Worm (Caenorhabditis elegans): ENCODE measurements around the gene T10D4.19.
A peak's percentile ranks its signal among the peaks of the same experiment; 100 is the strongest.
"Not testable (repeated sequence)": the region's sequence is repeated elsewhere in the genome, so short reads cannot be mapped to it uniquely, and the experiment has no call there.

T10D4.19 gene

DNA sequence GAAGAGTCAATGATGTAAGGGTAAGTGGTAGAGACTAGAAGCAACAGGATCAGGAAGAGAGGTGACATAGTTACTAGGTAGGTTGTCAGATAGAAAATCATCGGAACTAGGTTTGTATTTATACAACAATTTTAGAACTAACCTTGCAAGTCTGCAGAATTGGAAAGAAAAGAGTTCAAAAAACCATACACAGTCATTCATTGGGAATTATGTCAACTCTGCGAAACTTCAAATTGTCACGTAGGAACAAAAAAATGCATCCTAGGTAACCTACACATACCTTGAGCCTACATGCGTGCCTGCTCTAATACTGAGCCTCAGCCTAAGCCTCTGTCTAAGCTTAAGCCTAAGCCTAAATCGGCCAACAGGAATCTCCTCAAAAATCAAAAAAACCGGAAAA is 25.4 kb upstream of the T10D4.19 start, which contains the start of gene ins-19:
TSS of gene ins-19 (minus strand) at position 101 of the 400 bp plus-strand sequence.
- TF ChIP-seq fax-1 (tag; optimal IDR thresholded peaks at IDR 0.05) (no peak), pat-9 (tag; optimal IDR thresholded peaks at IDR 0.05) (no peak), ceh-9 (tag; optimal IDR thresholded peaks at IDR 0.05) (no peak), ceh-31 (tag; optimal IDR thresholded peaks at IDR 0.05) (no peak), tbx-7 (tag; optimal IDR thresholded peaks at IDR 0.05) (no peak), Y22D7AL.16 (tag; optimal IDR thresholded peaks at IDR 0.05) (no peak), sdc-2 (tag; optimal IDR thresholded peaks at IDR 0.05) (no peak), ceh-34 (tag; optimal IDR thresholded peaks at IDR 0.05) (no peak), npax-4 (tag; optimal IDR thresholded peaks at IDR 0.05) (no peak), madf-2 (tag; optimal IDR thresholded peaks at IDR 0.05) (no peak), ceh-22 (tag; optimal IDR thresholded peaks at IDR 0.05) (no peak)

DNA sequence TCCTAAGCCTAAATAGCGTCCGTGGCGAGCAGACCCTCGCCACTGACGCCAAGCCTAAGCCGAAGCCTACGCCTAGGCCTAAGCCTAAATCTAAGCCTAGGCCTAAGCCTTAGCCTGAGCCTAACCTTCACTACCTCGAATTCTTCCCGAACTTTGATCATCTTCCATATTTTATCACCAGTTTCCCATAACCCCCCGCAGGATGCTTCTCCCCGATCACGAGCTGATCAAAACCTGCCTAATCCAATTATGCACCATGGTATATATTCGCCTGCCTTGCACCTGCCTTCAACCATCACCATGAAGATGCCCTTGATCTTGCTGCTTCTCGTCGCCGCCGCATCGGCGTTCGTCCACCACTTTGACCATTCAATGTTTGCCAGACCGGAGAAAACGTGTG is 25.0 kb upstream of the T10D4.19 start, which contains the start of gene ins-31:
TSS of gene ins-31 (plus strand) at position 301 of the 400 bp plus-strand sequence.
- not testable (repeated sequence) for TF ChIP-seq elt-2, npax-4, ceh-31 (tag; optimal IDR thresholded peaks at IDR 0.05)

DNA sequence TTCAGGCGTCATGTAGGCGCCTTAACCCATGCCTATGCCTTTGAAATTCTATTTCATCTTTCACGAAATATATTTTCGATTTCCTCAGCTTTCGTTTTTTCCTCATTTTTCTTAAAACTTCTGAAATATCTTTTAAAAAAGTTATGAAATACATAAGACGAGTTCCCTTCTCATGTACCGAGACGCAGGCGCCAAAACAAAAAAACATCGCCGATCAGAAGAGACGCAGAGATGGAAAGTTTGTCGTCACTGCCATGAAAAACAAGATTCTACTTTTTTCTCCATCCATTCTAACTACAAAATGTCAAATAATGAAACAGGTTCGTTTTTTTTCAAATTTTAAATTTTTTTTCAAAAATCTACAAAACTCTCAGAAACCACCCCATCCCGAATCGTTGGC is 22.7 kb upstream of the T10D4.19 start, which contains the start of gene chil-24:
TSS of gene chil-24 (plus strand) at position 156 of the 400 bp plus-strand sequence.
- TF ChIP-seq elt-4 (tag; optimal IDR thresholded peaks at IDR 0.05) (no peak), ceh-18 (tag; optimal IDR thresholded peaks at IDR 0.05) (no peak), hlh-6 (tag; optimal IDR thresholded peaks at IDR 0.05) (no peak), ceh-31 (tag; optimal IDR thresholded peaks at IDR 0.05) (no peak), K02D7.2 (tag; optimal IDR thresholded peaks at IDR 0.05) (no peak), ceh-6 (GFP tag; optimal IDR thresholded peaks at IDR 0.05) (no peak), che-1 (tag; optimal IDR thresholded peaks at IDR 0.05) (no peak)

DNA sequence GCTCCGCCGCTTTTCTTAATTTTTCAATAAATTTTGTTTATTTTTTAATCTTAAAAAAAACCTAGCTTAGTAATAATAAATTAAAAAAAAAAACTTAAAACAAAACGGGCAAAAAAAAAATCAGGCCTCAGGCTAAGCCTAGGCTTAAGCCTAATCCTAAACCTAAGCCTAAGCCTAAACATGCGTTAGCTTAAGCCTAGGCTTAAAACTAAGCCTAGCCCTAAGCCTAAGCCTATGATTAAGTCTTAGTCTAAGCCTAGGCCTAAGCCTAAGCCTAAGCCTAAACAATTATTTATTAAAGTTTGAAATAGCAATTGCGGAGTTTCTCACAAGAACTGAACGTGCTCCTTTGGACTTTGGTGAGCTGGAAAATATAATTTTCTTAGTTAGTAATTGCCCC is 16.4 kb upstream of the T10D4.19 start:
- TF ChIP-seq dve-1 (tag; optimal IDR thresholded peaks at IDR 0.05) (peak; percentile 63), fkh-10 (GFP tag; optimal IDR thresholded peaks at IDR 0.05) (no peak), syd-9 (tag; optimal IDR thresholded peaks at IDR 0.05) (no peak)

DNA sequence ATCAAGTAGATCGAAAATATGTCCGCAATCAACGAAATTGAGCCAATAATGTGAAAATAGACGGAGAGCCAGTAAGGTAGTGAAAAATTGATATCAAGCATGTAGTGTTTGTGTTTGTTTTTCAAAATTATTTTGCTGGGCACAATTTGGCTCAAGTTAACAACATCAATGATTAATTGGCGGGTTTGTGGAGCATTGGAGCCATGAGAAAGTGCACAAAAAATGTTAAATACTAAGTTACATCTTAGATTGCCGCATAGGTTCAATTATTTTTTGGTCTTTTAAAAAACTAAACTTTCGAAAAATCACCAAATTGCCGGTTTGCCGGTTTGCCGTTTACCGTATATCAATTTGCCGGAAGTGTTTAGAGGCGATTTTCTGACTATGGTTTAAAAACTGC is 13.9 kb upstream of the T10D4.19 start, which contains the start of gene sri-54:
TSS of gene sri-54 (minus strand) at position 101 of the 400 bp plus-strand sequence.
- TF ChIP-seq nfya-1 (tag; optimal IDR thresholded peaks at IDR 0.05) (no peak), pha-2 (tag; optimal IDR thresholded peaks at IDR 0.05) (no peak), ceh-24 (tag; optimal IDR thresholded peaks at IDR 0.05) (no peak), pha-4 (tag; optimal IDR thresholded peaks at IDR 0.05) (no peak), syd-9 (tag; optimal IDR thresholded peaks at IDR 0.05) (no peak), pat-9 (tag; optimal IDR thresholded peaks at IDR 0.05) (no peak), nhr-11 (tag; optimal IDR thresholded peaks at IDR 0.05) (no peak), pqm-1 (tag; optimal IDR thresholded peaks at IDR 0.05) (no peak)

DNA sequence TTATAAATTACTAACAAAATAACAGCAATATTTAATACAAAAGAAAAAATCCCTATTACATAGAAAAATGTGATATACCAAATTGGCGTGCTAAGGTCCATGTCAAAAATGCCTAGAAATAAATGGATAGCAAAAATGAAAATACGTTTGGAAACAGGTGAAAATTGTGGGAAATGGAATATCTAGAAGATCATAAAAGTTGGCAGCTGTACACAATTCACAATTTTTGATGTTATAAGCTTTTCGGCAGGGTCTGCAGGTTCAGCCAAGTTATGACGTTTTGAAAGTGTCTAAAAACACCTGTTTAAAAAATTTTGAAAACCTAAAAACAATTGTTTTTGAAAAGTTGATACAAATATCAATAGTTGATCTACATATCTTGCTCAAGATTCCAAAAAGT is 8.9 kb upstream of the T10D4.19 start, which contains the start of gene sri-42:
TSS of gene sri-42 (minus strand) at position 101 of the 400 bp plus-strand sequence.
- TF ChIP-seq gmeb-2 (tag; optimal IDR thresholded peaks at IDR 0.05); fax-1 (tag; optimal IDR thresholded peaks at IDR 0.05); hlh-13 (GFP tag; optimal IDR thresholded peaks at IDR 0.05): not testable (repeated sequence)

DNA sequence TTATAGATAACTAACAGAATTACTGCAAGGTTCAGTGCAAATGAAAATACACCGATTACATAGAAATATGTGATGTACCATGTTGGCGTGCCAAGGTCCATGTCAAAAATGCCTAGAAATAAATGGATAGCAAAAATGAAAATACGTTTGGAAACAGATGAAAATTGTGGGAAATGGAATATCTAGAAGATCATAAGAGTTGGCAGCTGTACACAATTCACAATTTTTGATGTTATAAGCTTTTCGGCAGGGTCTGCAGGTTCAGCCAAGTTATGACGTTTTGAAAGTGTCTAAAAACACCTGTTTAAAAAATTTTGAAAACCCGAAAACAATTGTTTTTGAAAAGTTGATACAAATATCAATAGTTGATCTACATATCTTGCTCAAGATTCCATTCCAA is 7.2 kb upstream of the T10D4.19 start, which contains the start of gene sri-43:
TSS of gene sri-43 (minus strand) at position 101 of the 400 bp plus-strand sequence.
- TF ChIP-seq ama-1 (optimal IDR thresholded peaks at IDR 0.05); madf-2 (tag; optimal IDR thresholded peaks at IDR 0.05); C08G9.2 (tag; optimal IDR thresholded peaks at IDR 0.05): not testable (repeated sequence)

All from whole organism, late embryonic.